Worm (Caenorhabditis elegans) whole organism, L4/young adult: ENCODE data around the gene K10C9.1.

Experiments used
- W03F9.2 ChIP-seq: fragments of 150-350 bp; optimal IDR thresholded peaks from 2 replicates; lab custom pipeline; 2014; ENCODE audit warnings: missing biosample characterization, missing genetic modification characterization
- dao-5 ChIP-seq: sonication (generic microtip); optimal IDR thresholded peaks from 2 replicates; lab custom pipeline; 2016; ENCODE audit warnings: missing genotype, missing genetic modification characterization, moderate library complexity, missing compliant biosample characterization
- him-1 ChIP-seq: sonication (generic microtip); optimal IDR thresholded peaks from 2 replicates; lab custom pipeline; 2016; ENCODE audit warnings: missing genotype, missing genetic modification reagents, missing genetic modification characterization, missing compliant biosample characterization

ce11 chrV:1049334-1049733, 25.7 kb upstream of the K10C9.1 start:
- TF ChIP-seq W03F9.2 (tag; lab: Kevin White, UChicago) (no peak), dao-5 (no peak), him-1 (tag; lab: Kevin White, UChicago) (no peak)
